Worm (Caenorhabditis elegans) whole organism, L2 larva: ENCODE results near the gene rha-2.

Source experiments
- F13H6.1 ChIP-seq: sonication (generic microtip); optimal IDR thresholded peaks from 2 replicates; lab custom pipeline; 2016; ENCODE audit warnings: missing genetic modification characterization, missing compliant biosample characterization
- R02D3.7 ChIP-seq: fragments of 150-350 bp; optimal IDR thresholded peaks from 2 replicates; lab custom pipeline; 2014; ENCODE audit warnings: missing biosample characterization, missing genetic modification characterization
- ZK546.5 ChIP-seq: sonication (generic microtip); optimal IDR thresholded peaks from 2 replicates; lab custom pipeline; 2017; ENCODE audit warnings: missing biosample characterization, missing genetic modification characterization
- ama-1 ChIP-seq: fragments of 150-350 bp; optimal IDR thresholded peaks from 2 replicates; lab custom pipeline; 2018; ENCODE audit warnings: inconsistent platforms
- blmp-1 ChIP-seq: sonication (generic microtip); optimal IDR thresholded peaks from 2 replicates; lab custom pipeline; 2017; ENCODE audit warnings: missing genetic modification characterization, mild to moderate bottlenecking, missing compliant biosample characterization, antibody characterized with exemption, moderate library complexity; ENCODE audit not compliant: insufficient read depth
- ceh-16 ChIP-seq: fragments of 150-350 bp; optimal IDR thresholded peaks from 2 replicates; lab custom pipeline; 2014; ENCODE audit warnings: missing biosample characterization, missing genetic modification characterization
- crh-2 ChIP-seq: sonication (generic microtip); optimal IDR thresholded peaks from 2 replicates; lab custom pipeline; 2017; ENCODE audit warnings: missing biosample characterization, missing genetic modification characterization
- dmd-4 ChIP-seq: sonication (generic microtip); optimal IDR thresholded peaks from 2 replicates; lab custom pipeline; 2017; ENCODE audit warnings: missing biosample characterization, missing genetic modification characterization
- egl-27 ChIP-seq: sonication (generic microtip); optimal IDR thresholded peaks from 3 replicates; lab custom pipeline; 2017; ENCODE audit warnings: missing biosample characterization, missing genetic modification reagents, missing genetic modification characterization
- elt-1 ChIP-seq: fragments of 150-350 bp; optimal IDR thresholded peaks from 2 replicates; lab custom pipeline; 2014; ENCODE audit warnings: missing biosample characterization, missing genetic modification characterization
- elt-3 ChIP-seq: sonication (generic microtip); optimal IDR thresholded peaks from 2 replicates; lab custom pipeline; 2017; ENCODE audit warnings: missing biosample characterization, missing genetic modification characterization
- fos-1 ChIP-seq: fragments of 150-350 bp; optimal IDR thresholded peaks from 2 replicates; lab custom pipeline; 2014; ENCODE audit warnings: missing biosample characterization, missing genetic modification characterization
- lin-11 ChIP-seq: fragments of 150-350 bp; sonication (generic microtip); optimal IDR thresholded peaks from 2 replicates; lab custom pipeline; 2014; ENCODE audit warnings: missing biosample characterization, missing genetic modification characterization, inconsistent platforms, mixed read lengths
- lin-13 ChIP-seq: fragments of 150-350 bp; optimal IDR thresholded peaks from 2 replicates; lab custom pipeline; 2014; ENCODE audit warnings: missing biosample characterization, missing genetic modification reagents, missing genetic modification characterization
- lin-39 ChIP-seq: fragments of 150-350 bp; optimal IDR thresholded peaks from 2 replicates; lab custom pipeline; 2014; ENCODE audit warnings: missing biosample characterization, missing genetic modification reagents, missing genetic modification characterization
- lsy-2 ChIP-seq, 2 experiments: fragments of 150-350 bp in 1 of 2; sonication (generic microtip) in 1 of 2; optimal IDR thresholded peaks; 2 replicates each; lab custom pipeline; 2014 to 2017; ENCODE audit warnings: missing biosample characterization in 2 of 2, missing genetic modification characterization in 2 of 2
- mbf-1 ChIP-seq: sonication (generic microtip); optimal IDR thresholded peaks from 2 replicates; lab custom pipeline; 2017; ENCODE audit warnings: missing biosample characterization, missing genetic modification characterization
- mdl-1 ChIP-seq, 2 experiments: fragments of 150-350 bp in 1 of 2; sonication (generic microtip) in 1 of 2; optimal IDR thresholded peaks; 2 replicates each; lab custom pipeline; 2017; ENCODE audit warnings: missing biosample characterization in 2 of 2, missing genetic modification characterization in 2 of 2
- nhr-11 ChIP-seq: fragments of 150-350 bp; optimal IDR thresholded peaks from 2 replicates; lab custom pipeline; 2014; ENCODE audit warnings: missing biosample characterization, missing genetic modification characterization
- nhr-129 ChIP-seq: fragments of 150-350 bp; optimal IDR thresholded peaks from 2 replicates; lab custom pipeline; 2014; ENCODE audit warnings: missing biosample characterization, missing genetic modification characterization
- nhr-21 ChIP-seq: fragments of 150-350 bp; optimal IDR thresholded peaks from 2 replicates; lab custom pipeline; 2014; ENCODE audit warnings: missing biosample characterization, missing genetic modification characterization
- nhr-23 ChIP-seq: fragments of 150-350 bp; optimal IDR thresholded peaks from 2 replicates; lab custom pipeline; 2014; ENCODE audit warnings: missing biosample characterization, missing genetic modification reagents, missing genetic modification characterization
- nhr-237 ChIP-seq: fragments of 150-350 bp; optimal IDR thresholded peaks from 2 replicates; lab custom pipeline; 2014; ENCODE audit warnings: missing biosample characterization, missing genetic modification characterization
- nhr-25 ChIP-seq: fragments of 150-350 bp; sonication (generic microtip); optimal IDR thresholded peaks from 3 replicates; lab custom pipeline; 2014; ENCODE audit warnings: missing biosample characterization, missing genetic modification characterization
- nhr-6 ChIP-seq: fragments of 150-350 bp; optimal IDR thresholded peaks from 2 replicates; lab custom pipeline; 2014; ENCODE audit warnings: missing biosample characterization, missing genetic modification characterization
- sem-4 ChIP-seq: fragments of 150-350 bp; optimal IDR thresholded peaks from 2 replicates; lab custom pipeline; 2014; ENCODE audit warnings: missing biosample characterization, missing genetic modification reagents, missing genetic modification characterization
- skn-1 ChIP-seq: sonication (generic microtip); optimal IDR thresholded peaks from 2 replicates; lab custom pipeline; 2017; ENCODE audit warnings: missing biosample characterization, missing genetic modification characterization
- sma-9 ChIP-seq, 2 experiments: fragments of 150-350 bp in 1 of 2; sonication (generic microtip) in 1 of 2; optimal IDR thresholded peaks; 2 replicates each; lab custom pipeline; 2014 to 2016; ENCODE audit warnings: missing genetic modification characterization in 2 of 2, mild to moderate bottlenecking in 1 of 2, missing biosample characterization in 1 of 2, missing compliant biosample characterization in 1 of 2, missing genetic modification reagents in 1 of 2, moderate library complexity in 1 of 2
- snpc-4 ChIP-seq: fragments of 150-350 bp; optimal IDR thresholded peaks from 2 replicates; lab custom pipeline; 2014; ENCODE audit warnings: missing biosample characterization, missing genetic modification characterization
- unc-39 ChIP-seq: fragments of 150-350 bp; optimal IDR thresholded peaks from 2 replicates; lab custom pipeline; 2014; ENCODE audit warnings: missing biosample characterization, missing genetic modification characterization
- unc-55 ChIP-seq: fragments of 150-350 bp; sonication (generic microtip); optimal IDR thresholded peaks from 3 replicates; lab custom pipeline; 2014; ENCODE audit warnings: missing biosample characterization, missing genetic modification reagents, missing genetic modification characterization
- unc-62 ChIP-seq: fragments of 150-350 bp; optimal IDR thresholded peaks from 2 replicates; lab custom pipeline; 2014; ENCODE audit warnings: missing biosample characterization, missing genetic modification reagents, missing genetic modification characterization
- ztf-1 ChIP-seq: fragments of 200-800 bp; sonication (Bioruptor generic); conservative IDR thresholded peaks from 2 replicates; pipeline ENCODE4 v1.3.6; 2022; ENCODE audit warnings: missing genetic modification characterization, missing compliant biosample characterization
- ztf-4 ChIP-seq: fragments of 150-350 bp; optimal IDR thresholded peaks from 2 replicates; lab custom pipeline; 2014; ENCODE audit warnings: missing biosample characterization, missing genetic modification characterization

rha-2 gene

DNA sequence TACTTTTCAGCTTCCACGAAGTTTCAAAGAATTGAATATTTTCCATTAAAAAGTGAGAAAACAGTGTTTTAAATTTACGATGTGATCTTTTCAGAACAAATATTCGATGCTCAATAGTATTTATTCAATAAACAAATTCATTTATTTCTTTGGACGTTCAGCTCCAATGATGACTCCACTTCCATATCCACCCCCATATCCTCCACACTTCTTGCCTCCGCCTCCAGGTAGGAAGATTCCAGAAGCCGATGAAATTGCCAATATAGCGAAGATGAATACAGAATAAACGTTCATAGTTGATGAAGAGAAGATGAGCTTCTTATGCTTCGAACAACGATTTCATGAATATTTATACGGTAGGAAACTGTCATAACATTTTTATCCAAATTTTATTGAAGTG lies 25.2 kb downstream of the rha-2 start, which contains the start of gene fip-3:
Gene fip-3 (minus strand): TSS at position 294 of the 400 bp plus-strand sequence.
- TF ChIP-seq unc-62 (GFP tag; lab: Kevin White, UChicago) (no peak), egl-27 (tag; lab: Kevin White, UChicago) (no peak), elt-1 (tag; lab: Kevin White, UChicago) (no peak), ceh-16 (tag; lab: Kevin White, UChicago) (no peak), F13H6.1 (no peak), sma-9 (GFP tag; optimal IDR thresholded peaks at IDR 0.05; lab: Kevin White, UChicago) (no peak), sma-9 (tag; optimal IDR thresholded peaks at IDR 0.05; lab: Kevin White, UChicago) (no peak), fos-1 (tag; lab: Kevin White, UChicago) (no peak), R02D3.7 (tag; lab: Kevin White, UChicago) (no peak), ZK546.5 (tag; lab: Kevin White, UChicago) (no peak), dmd-4 (tag; lab: Kevin White, UChicago) (no peak), snpc-4 (tag; lab: Kevin White, UChicago) (no peak), lin-39 (tag; lab: Kevin White, UChicago) (no peak), mdl-1 (tag; optimal IDR thresholded peaks at IDR 0.05; lab: Kevin White, UChicago) (no peak), nhr-6 (tag; lab: Kevin White, UChicago) (no peak), unc-39 (no peak), nhr-11 (tag; lab: Kevin White, UChicago) (no peak), ztf-4 (tag; lab: Kevin White, UChicago) (no peak), crh-2 (tag; lab: Kevin White, UChicago) (no peak)

DNA sequence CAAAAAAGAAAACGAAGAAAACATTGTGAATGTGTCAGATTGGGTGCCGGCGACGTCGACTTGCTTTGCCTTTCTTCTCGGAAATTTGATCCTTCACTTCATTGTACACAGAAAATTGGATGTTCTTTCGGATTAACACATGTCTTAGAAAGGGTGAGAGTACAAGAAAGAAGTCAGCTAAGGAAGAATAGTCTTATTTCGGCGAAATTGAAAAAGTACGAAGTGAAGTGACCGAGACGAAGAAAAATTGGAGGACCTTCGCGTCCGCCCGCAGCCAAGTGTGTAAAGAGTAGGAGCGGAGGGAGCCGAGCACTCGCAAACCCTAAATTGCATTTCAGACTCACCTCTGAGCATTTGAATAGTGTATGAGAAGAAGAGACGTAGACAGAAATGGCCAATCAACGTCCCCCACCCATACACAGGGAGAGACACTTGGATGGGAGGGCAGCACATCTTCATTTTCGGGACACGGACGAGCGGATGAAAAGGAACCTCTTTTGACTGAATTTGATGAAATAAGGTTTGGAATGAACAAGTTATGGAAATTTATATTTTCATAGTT lies 25.7 kb downstream of the rha-2 start, which contains the start of gene glr-1:
Gene glr-1 (minus strand): TSS at position 51 of the 562 bp plus-strand sequence.
- no peak for TF ChIP-seq lsy-2 (tag; optimal IDR thresholded peaks at IDR 0.05; lab: Kevin White, UChicago)
- no peak for TF ChIP-seq skn-1

DNA sequence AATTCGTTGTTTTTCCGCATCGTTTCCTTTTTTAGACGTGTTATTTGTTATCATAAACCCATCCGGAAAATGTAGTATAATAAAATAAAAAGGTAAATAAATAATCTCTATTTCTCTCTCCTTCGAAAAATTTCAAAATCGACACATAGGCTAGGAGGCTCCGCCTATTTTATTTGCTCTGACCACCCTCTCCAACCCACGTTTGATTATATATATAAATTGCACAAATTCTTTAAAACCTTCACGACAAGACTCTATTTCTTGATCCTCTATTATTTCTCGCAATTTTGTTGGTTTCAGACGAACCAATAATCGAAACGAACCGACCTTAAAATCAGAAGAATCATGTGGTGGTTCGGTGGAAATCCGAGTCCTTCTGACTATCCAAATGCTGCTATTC lies 33.6 kb downstream of the rha-2 start, which contains the start of gene doxa-1:
Gene doxa-1 (plus strand): TSS at position 301 of the 400 bp plus-strand sequence.
- TF ChIP-seq egl-27 (tag; lab: Kevin White, UChicago) (no peak), nhr-129 (no peak), ztf-1 (GFP tag; lab: Robert Waterston, UW) (no peak), crh-2 (tag; lab: Kevin White, UChicago) (no peak), unc-62 (GFP tag; lab: Kevin White, UChicago) (no peak), sem-4 (tag; lab: Kevin White, UChicago) (no peak), fos-1 (tag; lab: Kevin White, UChicago) (no peak), ama-1 (lab: Kevin White, UChicago) (no peak), ceh-16 (tag; lab: Kevin White, UChicago) (no peak), lin-11 (tag; lab: Kevin White, UChicago) (no peak), nhr-6 (tag; lab: Kevin White, UChicago) (no peak)

DNA sequence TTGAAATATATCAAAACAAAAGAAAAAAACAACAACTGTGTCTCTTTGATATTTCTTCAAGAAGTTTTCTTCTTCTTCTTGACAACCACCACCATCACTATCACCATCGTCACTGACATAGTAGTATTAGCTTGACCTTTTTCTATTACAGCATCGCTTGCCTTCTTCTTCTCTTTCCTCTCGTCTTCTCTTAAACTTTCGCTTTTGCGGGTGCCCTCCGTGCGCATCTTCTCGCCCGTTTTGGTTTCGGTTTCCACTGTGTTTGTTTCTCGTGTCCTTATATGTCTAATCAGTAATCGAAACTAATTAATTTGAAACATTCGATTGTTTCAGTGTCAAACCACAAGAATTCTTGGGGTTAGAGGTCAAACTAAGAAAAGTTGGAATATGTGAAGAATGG lies 35.0 kb downstream of the rha-2 start:
- peak; percentile 92 for TF ChIP-seq blmp-1 (tag; lab: Kevin White, UChicago)
- TF ChIP-seq crh-2 (tag; lab: Kevin White, UChicago): peak; percentile 22
- no peak for TF ChIP-seq mdl-1 (tag; optimal IDR thresholded peaks at IDR 0.05; lab: Kevin White, UChicago)
- TF ChIP-seq nhr-237 (tag; lab: Kevin White, UChicago): no peak
- TF ChIP-seq fos-1 (tag; lab: Kevin White, UChicago): peak; percentile 4
- no peak for TF ChIP-seq lin-13 (GFP tag; lab: Kevin White, UChicago)
- peak; percentile 48 for TF ChIP-seq nhr-25
- TF ChIP-seq sma-9 (GFP tag; optimal IDR thresholded peaks at IDR 0.05; lab: Kevin White, UChicago): peak; percentile 11
- TF ChIP-seq sma-9 (tag; optimal IDR thresholded peaks at IDR 0.05; lab: Kevin White, UChicago): no peak
- TF ChIP-seq lsy-2 (tag; optimal IDR thresholded peaks at IDR 0.05; lab: Kevin White, UChicago): no peak

DNA sequence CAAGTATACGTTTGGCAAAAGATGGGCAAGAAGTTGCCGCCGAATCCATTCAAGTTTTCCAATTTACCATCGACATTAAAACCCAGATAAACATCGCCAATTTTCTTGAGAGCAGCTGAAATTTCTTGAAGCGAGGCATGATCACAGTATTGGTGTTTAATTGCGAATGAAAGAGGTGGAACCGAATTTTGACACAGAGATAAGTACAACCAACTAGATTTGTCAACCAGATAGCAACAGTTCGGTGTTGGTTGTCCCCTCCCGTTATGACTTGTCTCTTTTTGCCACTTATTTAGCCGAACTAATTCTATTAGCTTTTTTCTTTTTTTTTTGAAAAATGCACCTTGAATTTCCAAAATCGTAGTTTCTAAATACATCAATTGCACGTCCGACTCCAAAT lies 36.0 kb downstream of the rha-2 start:
- TF ChIP-seq lin-13 (GFP tag; lab: Kevin White, UChicago): no peak
- no peak for TF ChIP-seq nhr-21 (tag; lab: Kevin White, UChicago)
- TF ChIP-seq mbf-1 (tag; lab: Kevin White, UChicago): no peak
- no peak for TF ChIP-seq unc-62 (GFP tag; lab: Kevin White, UChicago)
- TF ChIP-seq ama-1 (lab: Kevin White, UChicago): no peak
- no peak for TF ChIP-seq elt-3 (tag; lab: Kevin White, UChicago)
- TF ChIP-seq nhr-23 (tag; lab: Kevin White, UChicago): no peak
- no peak for TF ChIP-seq unc-55 (GFP tag; lab: Kevin White, UChicago)
- no peak for TF ChIP-seq mdl-1 (tag; optimal IDR thresholded peaks at IDR 0.05; lab: Kevin White, UChicago)
- no peak for TF ChIP-seq sma-9 (GFP tag; optimal IDR thresholded peaks at IDR 0.05; lab: Kevin White, UChicago)
- no peak for TF ChIP-seq sma-9 (tag; optimal IDR thresholded peaks at IDR 0.05; lab: Kevin White, UChicago)
